Fruit fly (Drosophila melanogaster) whole organism, wandering third instar larva: ENCODE results near the gene CCAP-R.

Experiments used
- Dfd ChIP-seq: fragments of >200 bp; optimal IDR thresholded peaks from 2 replicates; lab custom pipeline; 2017; ENCODE audit warnings: missing biosample characterization, missing genetic modification characterization
- Dif ChIP-seq: fragments of 200-275, 200-300 bp; sonication (Bioruptor generic); optimal IDR thresholded peaks from 2 replicates; lab custom pipeline; 2018; ENCODE audit warnings: missing biosample characterization, missing genetic modification characterization; ENCODE audit not compliant: partially characterized antibody
- HLH106 ChIP-seq: fragments of 200-800 bp; optimal IDR thresholded peaks from 3 replicates; lab custom pipeline; 2019; ENCODE audit warnings: missing biosample characterization, mild to moderate bottlenecking, missing genetic modification characterization, moderate library complexity
- Hnf4 ChIP-seq: fragments of 200-800 bp; sonication (Bioruptor generic); optimal IDR thresholded peaks from 2 replicates; lab custom pipeline; 2016; ENCODE audit warnings: missing biosample characterization, mild to moderate bottlenecking, missing genetic modification characterization
- Hr83 ChIP-seq: fragments of 200-300 bp; sonication (Bioruptor generic); optimal IDR thresholded peaks from 2 replicates; lab custom pipeline; 2016; ENCODE audit warnings: missing biosample characterization, mild to moderate bottlenecking, missing genetic modification characterization, moderate library complexity; ENCODE audit not compliant: poor library complexity, severe bottlenecking
- Jra ChIP-seq: sonication (Bioruptor generic); optimal IDR thresholded peaks from 2 replicates; lab custom pipeline; 2016; ENCODE audit warnings: missing biosample characterization, missing genetic modification characterization
- Myc ChIP-seq: fragments of >200 bp; optimal IDR thresholded peaks from 2 replicates; lab custom pipeline; 2017
- OdsH ChIP-seq: fragments of 200-800 bp; sonication (Bioruptor generic); optimal IDR thresholded peaks from 2 replicates; lab custom pipeline; 2016; ENCODE audit warnings: missing biosample characterization, mild to moderate bottlenecking, missing genetic modification characterization
- Rel ChIP-seq, 2 experiments: fragments of 200-800 bp; sonication (Bioruptor generic) in 1 of 2; optimal IDR thresholded peaks; 2 replicates in 1 of 2; 3 replicates in 1 of 2; lab custom pipeline; 2016 to 2019; ENCODE audit warnings: mild to moderate bottlenecking in 2 of 2, missing biosample characterization in 2 of 2, missing genetic modification characterization in 2 of 2, moderate library complexity in 1 of 2
- Sp1 ChIP-seq: fragments of 200-800 bp; sonication (Bioruptor generic); optimal IDR thresholded peaks from 3 replicates; lab custom pipeline; 2019; ENCODE audit warnings: missing biosample characterization, mild to moderate bottlenecking, missing genetic modification characterization, moderate library complexity
- Vsx2 ChIP-seq: fragments of 200-300, 225-300 bp; sonication (Bioruptor generic); optimal IDR thresholded peaks from 2 replicates; lab custom pipeline; 2018; ENCODE audit warnings: missing biosample characterization, missing genetic modification characterization; ENCODE audit not compliant: partially characterized antibody
- br ChIP-seq: fragments of 200-800 bp; sonication (Bioruptor generic); optimal IDR thresholded peaks from 2 replicates; lab custom pipeline; 2016; ENCODE audit warnings: missing biosample characterization, missing genetic modification characterization
- dl ChIP-seq, 2 experiments: fragments of 175-275, 200-275 bp in 1 of 2; fragments of 200-275 bp in 1 of 2; sonication (Bioruptor generic); optimal IDR thresholded peaks; lab custom pipeline; 2018; ENCODE audit warnings: mild to moderate bottlenecking in 2 of 2, missing biosample characterization in 2 of 2, missing genetic modification characterization in 2 of 2, moderate library complexity in 2 of 2; ENCODE audit not compliant: partially characterized antibody in 2 of 2, insufficient read depth in 1 of 2
- dmrt93B ChIP-seq: fragments of 200-800 bp; sonication (Bioruptor generic); optimal IDR thresholded peaks from 2 replicates; lab custom pipeline; 2018; ENCODE audit warnings: missing biosample characterization, mild to moderate bottlenecking, missing genetic modification characterization
- dsf ChIP-seq: sonication (Bioruptor generic); optimal IDR thresholded peaks from 2 replicates; lab custom pipeline; 2016; ENCODE audit warnings: missing biosample characterization, missing genetic modification characterization, borderline replicate concordance
- ey ChIP-seq: fragments of 200-800 bp; sonication (Bioruptor generic); optimal IDR thresholded peaks from 2 replicates; lab custom pipeline; 2016; ENCODE audit warnings: missing biosample characterization, missing genetic modification characterization
- foxo ChIP-seq, 2 experiments: fragments of 200-800 bp; sonication (Bioruptor generic); optimal IDR thresholded peaks; 2 replicates in 1 of 2; 3 replicates in 1 of 2; lab custom pipeline; 2016 to 2017; ENCODE audit warnings: missing biosample characterization in 2 of 2, missing genetic modification characterization in 2 of 2
- fru ChIP-seq: fragments of 200-800 bp; sonication (Bioruptor generic); optimal IDR thresholded peaks from 3 replicates; lab custom pipeline; 2016; ENCODE audit warnings: missing biosample characterization, mild to moderate bottlenecking, missing genetic modification characterization
- h ChIP-seq: fragments of 200-800 bp; sonication (Bioruptor generic); optimal IDR thresholded peaks from 3 replicates; lab custom pipeline; 2016; ENCODE audit warnings: missing biosample characterization, mild to moderate bottlenecking, missing genetic modification characterization
- jim ChIP-seq: fragments of 175-275, 200-325 bp; sonication (Bioruptor generic); optimal IDR thresholded peaks from 2 replicates; lab custom pipeline; 2016; ENCODE audit warnings: missing biosample characterization, mild to moderate bottlenecking, missing genetic modification characterization
- lola ChIP-seq: fragments of >200 bp; optimal IDR thresholded peaks from 2 replicates; lab custom pipeline; 2017; ENCODE audit warnings: missing biosample characterization, missing genetic modification characterization
- pan ChIP-seq: fragments of >200 bp; optimal IDR thresholded peaks from 2 replicates; lab custom pipeline; 2017
- psq ChIP-seq: fragments of 200-800 bp; sonication (Bioruptor generic); optimal IDR thresholded peaks from 3 replicates; lab custom pipeline; 2017; ENCODE audit warnings: missing biosample characterization, mild to moderate bottlenecking, missing genetic modification characterization, moderate library complexity
- rgr ChIP-seq: fragments of 200-800 bp; sonication (Bioruptor generic); optimal IDR thresholded peaks from 3 replicates; lab custom pipeline; 2016; ENCODE audit warnings: missing biosample characterization, mild to moderate bottlenecking, missing genetic modification characterization
- sage ChIP-seq: fragments of 200-800 bp; sonication (Bioruptor generic); optimal IDR thresholded peaks from 2 replicates; lab custom pipeline; 2016; ENCODE audit warnings: missing biosample characterization, mild to moderate bottlenecking, missing genetic modification characterization
- sv ChIP-seq: fragments of 200-800 bp; sonication (Bioruptor generic); optimal IDR thresholded peaks from 3 replicates; lab custom pipeline; 2016; ENCODE audit warnings: missing biosample characterization, missing genetic modification characterization
- tai ChIP-seq: sonication (Bioruptor generic); optimal IDR thresholded peaks from 2 replicates; lab custom pipeline; 2016; ENCODE audit warnings: missing biosample characterization, missing genetic modification characterization
- usp ChIP-seq: fragments of >200 bp; optimal IDR thresholded peaks from 2 replicates; lab custom pipeline; 2017; ENCODE audit warnings: missing biosample characterization, missing genetic modification characterization
- woc ChIP-seq: sonication (Bioruptor generic); optimal IDR thresholded peaks from 2 replicates; lab custom pipeline; 2016; ENCODE audit warnings: missing biosample characterization, mild to moderate bottlenecking, missing genetic modification characterization

The CCAP-R gene

DNA sequence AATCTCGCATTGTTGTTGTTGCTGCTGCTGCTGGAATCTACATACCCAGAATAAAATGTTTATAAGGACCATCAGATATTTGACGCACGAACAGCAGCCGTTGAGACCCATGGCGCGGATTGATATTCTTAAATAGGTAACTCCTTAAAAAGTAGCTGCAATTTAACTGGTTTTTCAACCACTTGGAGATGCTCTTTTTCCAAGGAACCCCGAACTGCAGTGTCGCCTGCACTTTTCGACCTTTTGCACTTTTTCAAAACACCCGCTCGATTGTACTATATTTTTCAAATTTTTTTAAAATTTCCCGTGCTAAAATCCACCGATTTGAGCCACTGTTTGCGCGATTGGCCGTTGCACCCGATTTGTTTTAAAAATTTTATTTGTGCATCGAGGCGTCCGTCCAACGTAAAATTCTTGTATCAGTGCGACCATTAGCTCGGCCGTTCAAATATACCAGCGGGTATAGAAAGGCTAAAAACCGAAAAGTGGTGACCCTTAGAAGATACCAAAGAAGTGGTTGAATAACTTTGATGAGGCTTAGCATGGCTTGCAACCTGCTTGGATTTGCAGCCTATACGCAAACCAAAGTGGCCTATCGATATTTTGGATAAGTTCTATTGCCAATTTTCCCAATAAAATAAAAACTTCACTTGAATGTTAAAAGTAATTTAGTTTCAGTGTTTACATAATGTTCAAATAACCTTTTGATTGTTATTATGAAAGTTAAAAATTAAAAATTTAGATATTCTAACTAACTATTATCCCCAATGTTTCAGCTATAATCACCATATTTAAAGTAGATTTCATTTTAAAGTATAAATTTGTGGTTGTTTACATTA, 74.9 kb downstream of the CCAP-R start, which contains the start of gene Tsp96F:
TSS of gene Tsp96F (minus strand) at position 457 of the 839 bp plus-strand sequence.
- peak; percentile 22 for TF ChIP-seq Dif (GFP tag; lab: Kevin White, UChicago)
- TF ChIP-seq jim (GFP tag; lab: Kevin White, UChicago) = no peak

DNA sequence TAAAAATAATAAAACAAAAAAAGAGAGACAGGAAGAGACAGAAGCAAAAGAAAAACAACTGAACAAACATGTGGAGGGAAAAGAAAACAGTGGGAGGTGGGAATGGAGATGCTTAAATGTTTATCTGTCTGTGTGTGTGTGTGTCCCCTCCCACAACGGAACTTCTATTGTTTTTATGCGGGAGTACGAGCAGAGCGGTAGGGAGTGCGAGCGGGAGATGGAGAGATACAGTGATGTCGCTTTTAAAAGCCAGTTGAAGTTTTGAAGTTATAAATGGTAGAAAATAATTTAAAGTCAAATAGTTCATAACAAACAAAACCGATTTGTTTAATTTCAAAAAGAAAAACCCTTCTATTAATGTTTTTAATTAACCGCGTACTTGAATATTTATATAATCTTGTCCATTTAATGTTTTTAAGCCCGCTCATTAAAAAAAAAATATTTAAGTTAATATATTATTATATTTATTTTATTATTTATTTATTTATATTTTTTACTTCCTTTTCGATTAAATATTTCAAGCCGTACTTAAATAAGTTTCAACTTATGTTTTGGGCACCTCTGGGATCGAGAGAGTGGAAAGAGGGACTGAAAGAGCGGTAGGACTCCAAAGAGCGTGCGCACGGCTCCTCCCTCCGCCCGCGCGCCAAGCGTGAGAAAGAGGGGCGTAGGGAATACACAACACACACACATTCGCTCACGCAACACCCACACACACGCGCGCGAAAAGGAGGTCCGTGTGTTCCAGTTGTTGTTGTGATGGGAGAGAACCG, 75.7 kb downstream of the CCAP-R start:
- TF ChIP-seq h (GFP tag; lab: Kevin White, UChicago) (peak; percentile 14), OdsH (GFP tag; lab: Kevin White, UChicago) (peak; percentile 33), woc (GFP tag; lab: Kevin White, UChicago) (peak; percentile 28), rgr (GFP tag; lab: Kevin White, UChicago) (peak; percentile 29), pan (lab: Kevin White, UChicago) (no peak), Dif (GFP tag; lab: Kevin White, UChicago) (peak; percentile 74), Hr83 (GFP tag; lab: Kevin White, UChicago) (peak; percentile 76), lola (no peak), dl (GFP tag; optimal IDR thresholded peaks at IDR 0.05; lab: Kevin White, UChicago; ENCODE audit: insufficient read depth in 1 of 2, partially characterized antibody in 2 of 2) (peak in 1 of 2 experiments; percentile 74), tai (GFP tag; lab: Kevin White, UChicago) (no peak), Sp1 (GFP tag; lab: Kevin White, UChicago) (peak; percentile 58), jim (GFP tag; lab: Kevin White, UChicago) (peak; percentile 23), dmrt93B (GFP tag; lab: Kevin White, UChicago) (peak; percentile 22), HLH106 (tag; lab: Kevin White, UChicago) (peak; percentile 59), br (GFP tag; lab: Kevin White, UChicago) (no peak), psq (GFP tag; lab: Kevin White, UChicago) (peak; percentile 60), foxo (GFP tag; optimal IDR thresholded peaks at IDR 0.05; lab: Kevin White, UChicago) (peak in 1 of 2 experiments; percentile 49), Jra (GFP tag; lab: Kevin White, UChicago) (no peak), Myc (lab: Kevin White, UChicago) (peak; percentile 13), Dfd (GFP tag; lab: Kevin White, UChicago) (peak; percentile 3), Rel (GFP tag; optimal IDR thresholded peaks at IDR 0.05; lab: Kevin White, UChicago) (no peak), Rel (tag; optimal IDR thresholded peaks at IDR 0.05; lab: Kevin White, UChicago) (no peak)
- TF ChIP-seq, all 38 proteins: peak for 15

DNA sequence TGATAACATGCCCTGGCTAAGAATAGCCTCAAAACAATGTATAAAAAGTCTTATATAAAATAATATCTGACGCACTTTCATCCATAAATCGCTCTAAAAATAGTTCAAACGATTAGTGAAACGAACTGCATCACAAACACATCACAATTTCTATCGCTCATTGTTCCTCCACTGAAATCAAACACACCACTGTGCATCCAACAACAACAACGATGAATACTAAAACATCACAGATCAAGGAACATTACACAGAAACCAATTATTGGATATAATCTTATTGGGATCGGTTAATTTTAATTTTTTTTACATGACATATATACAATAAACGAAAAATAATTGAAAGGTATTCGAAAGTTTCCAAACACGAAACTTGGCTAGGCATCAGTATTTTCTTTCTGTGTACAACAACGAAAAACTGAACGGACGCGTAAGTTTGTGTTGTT, 76.7 kb downstream of the CCAP-R start:
- no peak for TF ChIP-seq Vsx2 (GFP tag; lab: Kevin White, UChicago)
- no peak for TF ChIP-seq HLH106 (tag; lab: Kevin White, UChicago)
- TF ChIP-seq ey (GFP tag; lab: Kevin White, UChicago) = peak; percentile 19
- peak; percentile 17 for TF ChIP-seq rgr (GFP tag; lab: Kevin White, UChicago)
- no peak for TF ChIP-seq woc (GFP tag; lab: Kevin White, UChicago)
- peak; percentile 2 for TF ChIP-seq h (GFP tag; lab: Kevin White, UChicago)
- no peak for TF ChIP-seq psq (GFP tag; lab: Kevin White, UChicago)
- TF ChIP-seq tai (GFP tag; lab: Kevin White, UChicago) = no peak
- TF ChIP-seq Hnf4 = no peak
- no peak for TF ChIP-seq pan (lab: Kevin White, UChicago)
- peak; percentile 57 for TF ChIP-seq sv (GFP tag; lab: Kevin White, UChicago)
- TF ChIP-seq fru (GFP tag; lab: Kevin White, UChicago) = no peak

DNA sequence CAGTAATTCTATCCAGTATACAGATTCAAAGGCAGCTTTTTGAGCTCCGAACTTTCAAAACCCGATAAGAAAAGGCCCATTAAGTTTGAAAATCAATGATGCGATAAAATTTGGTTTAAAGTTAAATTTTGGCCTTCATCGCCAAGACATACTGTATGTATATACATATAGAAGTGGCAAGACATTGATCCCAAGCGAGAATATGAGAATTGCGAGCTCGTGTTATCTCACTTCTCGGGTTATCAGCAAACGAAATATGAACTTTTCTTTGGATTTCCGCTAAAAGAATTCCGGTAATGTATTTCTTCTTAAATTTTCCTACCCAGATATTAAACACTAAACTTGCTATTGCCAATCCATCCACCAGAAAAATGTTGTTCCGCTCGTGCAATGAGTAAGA, 79.0 kb downstream of the CCAP-R start:
- TF ChIP-seq sage (GFP tag; lab: Kevin White, UChicago) = no peak
- no peak for TF ChIP-seq Jra (GFP tag; lab: Kevin White, UChicago)
- TF ChIP-seq dmrt93B (GFP tag; lab: Kevin White, UChicago) = no peak
- TF ChIP-seq Dif (GFP tag; lab: Kevin White, UChicago) = no peak
- no peak for TF ChIP-seq rgr (GFP tag; lab: Kevin White, UChicago)
- no peak for TF ChIP-seq h (GFP tag; lab: Kevin White, UChicago)
- TF ChIP-seq usp (GFP tag; lab: Kevin White, UChicago) = no peak
- no peak for TF ChIP-seq foxo (GFP tag; optimal IDR thresholded peaks at IDR 0.05; lab: Kevin White, UChicago)
- TF ChIP-seq dsf = no peak
- TF ChIP-seq Dfd (GFP tag; lab: Kevin White, UChicago) = no peak
- no peak for TF ChIP-seq Vsx2 (GFP tag; lab: Kevin White, UChicago)
- TF ChIP-seq Hr83 (GFP tag; lab: Kevin White, UChicago) = no peak
